Worm (Caenorhabditis elegans) whole organism, L1 larva: ENCODE results near the gene nex-2.

ENCODE experiments used
- C16A3.4 ChIP-seq: fragments of 150-350 bp; optimal IDR thresholded peaks from 2 replicates; lab custom pipeline; 2014; ENCODE audit warnings: missing biosample characterization, missing genetic modification characterization
- F16B12.6 ChIP-seq: fragments of 150-350 bp; optimal IDR thresholded peaks from 2 replicates; lab custom pipeline; 2014; ENCODE audit warnings: missing biosample characterization, missing genetic modification characterization
- aha-1 ChIP-seq: fragments of 150-350 bp; optimal IDR thresholded peaks from 2 replicates; lab custom pipeline; 2014; ENCODE audit warnings: missing biosample characterization, missing genetic modification characterization
- aly-2 ChIP-seq: fragments of 150-350 bp; optimal IDR thresholded peaks from 2 replicates; lab custom pipeline; 2014; ENCODE audit warnings: missing biosample characterization, missing genetic modification characterization
- blmp-1 ChIP-seq: fragments of 150-350 bp; optimal IDR thresholded peaks from 2 replicates; lab custom pipeline; 2014; ENCODE audit warnings: missing biosample characterization, missing genetic modification characterization
- ceh-8 ChIP-seq: fragments of 200-800 bp; sonication (Bioruptor generic); optimal IDR thresholded peaks from 2 replicates; lab custom pipeline; 2018; ENCODE audit warnings: mild to moderate bottlenecking, missing genetic modification characterization, moderate library complexity, missing compliant biosample characterization
- ceh-82 ChIP-seq, 3 experiments: fragments of 150-350 bp in 1 of 3; sonication (generic microtip) in 2 of 3; optimal IDR thresholded peaks; 2 replicates each; lab custom pipeline; 2014 to 2017; ENCODE audit warnings: missing biosample characterization in 3 of 3, missing genetic modification characterization in 3 of 3
- ces-1 ChIP-seq: fragments of 150-350 bp; optimal IDR thresholded peaks from 2 replicates; lab custom pipeline; 2014; ENCODE audit warnings: missing biosample characterization, missing genetic modification reagents, missing genetic modification characterization
- dpl-1 ChIP-seq, 3 experiments: fragments of 150-350 bp in 2 of 3; sonication (generic microtip) in 1 of 3; optimal IDR thresholded peaks; 2 replicates each; lab custom pipeline; 2014 to 2017; ENCODE audit warnings: missing biosample characterization in 3 of 3, missing genetic modification characterization in 3 of 3, missing genetic modification reagents in 3 of 3
- dsc-1 ChIP-seq: sonication (generic microtip); optimal IDR thresholded peaks from 2 replicates; lab custom pipeline; 2016; ENCODE audit warnings: mild to moderate bottlenecking, missing genetic modification characterization, missing compliant biosample characterization
- efl-1 ChIP-seq, 4 experiments: fragments of 150-350 bp; optimal IDR thresholded peaks in 3 of 4; peaks in 1 of 4; 1 replicate in 1 of 4; 2 replicates in 3 of 4; lab custom pipeline; 2014; ENCODE audit warnings: missing biosample characterization in 2 of 4, missing genetic modification characterization in 2 of 4, missing genetic modification reagents in 2 of 4
- egl-13 ChIP-seq: sonication (generic microtip); optimal IDR thresholded peaks from 2 replicates; lab custom pipeline; 2016; ENCODE audit warnings: missing genotype, missing genetic modification reagents, missing genetic modification characterization, missing compliant biosample characterization
- egl-27 ChIP-seq, 2 experiments: fragments of 150-350 bp in 1 of 2; sonication (generic microtip); optimal IDR thresholded peaks; 3 replicates each; lab custom pipeline; 2017 to 2018; ENCODE audit warnings: missing biosample characterization in 2 of 2, missing genetic modification characterization in 2 of 2, missing genetic modification reagents in 2 of 2
- ets-5 ChIP-seq: fragments of 200-800 bp; sonication (Bioruptor generic); IDR thresholded peaks from 2 replicates; pipeline ENCODE4 v1.3.6; 2022; ENCODE audit warnings: missing genetic modification characterization, missing compliant biosample characterization
- fkh-10 ChIP-seq: sonication (generic microtip); optimal IDR thresholded peaks from 2 replicates; lab custom pipeline; 2017; ENCODE audit warnings: missing biosample characterization, missing genetic modification reagents, missing genetic modification characterization
- fkh-4 ChIP-seq: sonication (generic microtip); optimal IDR thresholded peaks from 2 replicates; lab custom pipeline; 2016; ENCODE audit warnings: missing compliant biosample characterization, missing genetic modification characterization, borderline replicate concordance
- fkh-8 ChIP-seq: sonication (generic microtip); optimal IDR thresholded peaks from 2 replicates; lab custom pipeline; 2016; ENCODE audit warnings: mild to moderate bottlenecking, missing genetic modification characterization, missing compliant biosample characterization
- hlh-17 ChIP-seq: fragments of 200-800 bp; sonication (Bioruptor generic); optimal IDR thresholded peaks from 2 replicates; lab custom pipeline; 2018; ENCODE audit warnings: missing genetic modification characterization, mild to moderate bottlenecking, missing compliant biosample characterization, moderate library complexity, borderline replicate concordance
- irx-1 ChIP-seq: sonication (generic microtip); optimal IDR thresholded peaks from 2 replicates; lab custom pipeline; 2016; ENCODE audit warnings: missing genetic modification characterization, missing compliant biosample characterization
- isw-1 ChIP-seq: fragments of 200-800 bp; sonication (Bioruptor generic); IDR thresholded peaks from 2 replicates; pipeline ENCODE4 v1.3.6; 2022; ENCODE audit warnings: missing genetic modification characterization, missing compliant biosample characterization
- lin-13 ChIP-seq: fragments of 150-350 bp; optimal IDR thresholded peaks from 2 replicates; lab custom pipeline; 2014; ENCODE audit warnings: missing biosample characterization, missing genetic modification reagents, missing genetic modification characterization
- lin-14 ChIP-seq: fragments of 200-800 bp; sonication (Bioruptor generic); optimal IDR thresholded peaks from 2 replicates; lab custom pipeline; 2018; ENCODE audit warnings: mild to moderate bottlenecking, missing genetic modification characterization, moderate library complexity, missing compliant biosample characterization
- lin-15B ChIP-seq: fragments of 150-350 bp; sonication (generic microtip); optimal IDR thresholded peaks from 3 replicates; lab custom pipeline; 2014; ENCODE audit warnings: missing biosample characterization, missing genetic modification characterization
- lin-35 ChIP-seq, 2 experiments: fragments of 150-350 bp; optimal IDR thresholded peaks; 2 replicates each; lab custom pipeline; 2014; ENCODE audit warnings: missing biosample characterization in 2 of 2, missing genetic modification characterization in 2 of 2, missing genetic modification reagents in 2 of 2
- lir-3 ChIP-seq: sonication (generic microtip); optimal IDR thresholded peaks from 2 replicates; lab custom pipeline; 2016; ENCODE audit warnings: mild to moderate bottlenecking, missing genetic modification characterization, moderate library complexity, missing compliant biosample characterization; ENCODE audit not compliant: poor library complexity
- lsy-2 ChIP-seq, 2 experiments: fragments of 150-350 bp; optimal IDR thresholded peaks; 2 replicates each; lab custom pipeline; 2014; ENCODE audit warnings: missing biosample characterization in 2 of 2, missing genetic modification characterization in 2 of 2
- mab-9 ChIP-seq: fragments of 200-800 bp; sonication (Bioruptor generic); IDR thresholded peaks from 2 replicates; pipeline ENCODE4 v1.3.6; 2022; ENCODE audit warnings: missing genetic modification reagents, missing genetic modification characterization, missing compliant biosample characterization
- mdl-1 ChIP-seq, 2 experiments: fragments of 150-350 bp; optimal IDR thresholded peaks; 2 replicates each; lab custom pipeline; 2014 to 2017; ENCODE audit warnings: missing biosample characterization in 2 of 2, missing genetic modification characterization in 2 of 2, inconsistent platforms in 1 of 2
- mef-2 ChIP-seq: fragments of 150-350 bp; optimal IDR thresholded peaks from 2 replicates; lab custom pipeline; 2014; ENCODE audit warnings: missing biosample characterization, missing genetic modification characterization
- mep-1 ChIP-seq: fragments of 150-350 bp; optimal IDR thresholded peaks from 2 replicates; lab custom pipeline; 2014; ENCODE audit warnings: missing biosample characterization, missing genetic modification characterization
- nhr-19 ChIP-seq: fragments of 200-800 bp; sonication (Bioruptor generic); conservative IDR thresholded peaks from 2 replicates; pipeline ENCODE4 v1.3.6; 2022; ENCODE audit warnings: missing genetic modification characterization, missing compliant biosample characterization
- nhr-20 ChIP-seq: sonication (generic microtip); optimal IDR thresholded peaks from 2 replicates; lab custom pipeline; 2016; ENCODE audit warnings: mild to moderate bottlenecking, missing genetic modification characterization, missing compliant biosample characterization
- nhr-47 ChIP-seq: sonication (generic microtip); optimal IDR thresholded peaks from 2 replicates; lab custom pipeline; 2016; ENCODE audit warnings: mild to moderate bottlenecking, missing genetic modification characterization, moderate library complexity, missing compliant biosample characterization
- nhr-71 ChIP-seq: sonication (generic microtip); optimal IDR thresholded peaks from 2 replicates; lab custom pipeline; 2016; ENCODE audit warnings: mild to moderate bottlenecking, missing genetic modification characterization, moderate library complexity, missing compliant biosample characterization
- nhr-77 ChIP-seq: fragments of 150-350 bp; optimal IDR thresholded peaks from 2 replicates; lab custom pipeline; 2014; ENCODE audit warnings: missing biosample characterization, missing genetic modification characterization
- nhr-85 ChIP-seq: sonication (generic microtip); peaks from one replicate; lab custom pipeline; 2016; ENCODE audit warnings: missing genetic modification characterization, inconsistent platforms, missing compliant biosample characterization
- nhr-90 ChIP-seq: sonication (generic microtip); optimal IDR thresholded peaks from 2 replicates; lab custom pipeline; 2016; ENCODE audit warnings: mild to moderate bottlenecking, missing genetic modification characterization, missing compliant biosample characterization; ENCODE audit not compliant: poor library complexity
- pax-3 ChIP-seq: fragments of 200-800 bp; sonication (Bioruptor generic); optimal IDR thresholded peaks from 2 replicates; lab custom pipeline; 2018; ENCODE audit warnings: mild to moderate bottlenecking, missing genetic modification characterization, moderate library complexity, missing compliant biosample characterization
- rnt-1 ChIP-seq: sonication (generic microtip); optimal IDR thresholded peaks from 2 replicates; lab custom pipeline; 2016; ENCODE audit warnings: mild to moderate bottlenecking, missing genetic modification characterization, moderate library complexity, missing compliant biosample characterization
- skn-1 ChIP-seq: fragments of 150-350 bp; optimal IDR thresholded peaks from 2 replicates; lab custom pipeline; 2014; ENCODE audit warnings: missing biosample characterization, missing genetic modification characterization
- snpc-4 ChIP-seq: fragments of 150-350 bp; optimal IDR thresholded peaks from 2 replicates; lab custom pipeline; 2014; ENCODE audit warnings: missing biosample characterization, missing genetic modification characterization
- snu-23 ChIP-seq: sonication (generic microtip); optimal IDR thresholded peaks from 2 replicates; lab custom pipeline; 2016; ENCODE audit warnings: missing genetic modification characterization, missing compliant biosample characterization
- swsn-7 ChIP-seq: sonication (generic microtip); optimal IDR thresholded peaks from 2 replicates; lab custom pipeline; 2016; ENCODE audit warnings: missing genetic modification characterization, missing compliant biosample characterization
- tbx-2 ChIP-seq: sonication (generic microtip); optimal IDR thresholded peaks from 2 replicates; lab custom pipeline; 2016; ENCODE audit warnings: missing genetic modification characterization, missing compliant biosample characterization
- unc-86 ChIP-seq: sonication (generic microtip); optimal IDR thresholded peaks from 2 replicates; lab custom pipeline; 2016; ENCODE audit warnings: missing genetic modification characterization, missing compliant biosample characterization
- unc-98 ChIP-seq: fragments of 200-800 bp; sonication (Bioruptor generic); IDR thresholded peaks from 2 replicates; pipeline ENCODE4 v1.3.6; 2022; ENCODE audit warnings: missing genetic modification characterization, missing compliant biosample characterization
- xbp-1 ChIP-seq: sonication (generic microtip); optimal IDR thresholded peaks from 2 replicates; lab custom pipeline; 2016; ENCODE audit warnings: missing genetic modification characterization, missing compliant biosample characterization
- ztf-11 ChIP-seq, 2 experiments: sonication (generic microtip); optimal IDR thresholded peaks; 2 replicates each; lab custom pipeline; 2016 to 2017; ENCODE audit warnings: missing genetic modification characterization in 2 of 2, missing biosample characterization in 1 of 2, missing compliant biosample characterization in 1 of 2

Gene nex-2

DNA sequence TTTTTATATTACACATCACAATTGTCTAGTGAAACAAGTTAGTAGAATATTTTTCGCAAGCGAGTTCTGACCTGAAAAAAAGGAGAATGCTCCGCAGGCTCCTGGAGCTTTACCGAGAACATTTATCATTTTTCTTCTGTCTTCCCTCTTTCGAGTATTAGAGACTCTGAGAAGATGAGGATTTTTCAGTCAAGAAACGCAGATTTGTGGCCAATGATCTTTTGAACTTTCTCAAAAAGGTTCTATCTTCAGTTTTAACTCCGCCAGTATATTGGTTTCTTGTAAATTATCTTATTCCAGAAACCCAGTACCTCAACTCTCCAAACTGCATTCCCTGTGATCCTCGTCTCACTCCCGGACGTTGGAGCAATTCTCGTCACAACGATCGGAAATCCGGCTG is 44.6 kb downstream of the nex-2 start, which contains the start of gene K10G9.2:
Gene K10G9.2 (plus strand): TSS at position 301 of the 400 bp plus-strand sequence.
- no peak for TF ChIP-seq pax-3 (tag; lab: Kevin White, UChicago)
- TF ChIP-seq blmp-1 (tag; lab: Kevin White, UChicago) = no peak
- no peak for TF ChIP-seq nhr-47 (tag; lab: Kevin White, UChicago)
- TF ChIP-seq unc-98 (GFP tag; lab: Robert Waterston, UW) = no peak
- TF ChIP-seq mef-2 = no peak
- TF ChIP-seq ets-5 (GFP tag; lab: Robert Waterston, UW) = no peak
- no peak for TF ChIP-seq isw-1 (GFP tag; lab: Robert Waterston, UW)
- no peak for TF ChIP-seq nhr-85 (tag; lab: Kevin White, UChicago)
- no peak for TF ChIP-seq irx-1 (tag; lab: Kevin White, UChicago)

ce11 chrIII:10284214-10284613 is 46.0 kb downstream of the nex-2 start:
- TF ChIP-seq lsy-2 (tag; optimal IDR thresholded peaks at IDR 0.05; lab: Kevin White, UChicago) = peak; percentile 48 to 65
- TF ChIP-seq hlh-17 = no peak
- TF ChIP-seq nhr-77 (tag; lab: Kevin White, UChicago) = no peak
- peak; percentile 80 for TF ChIP-seq nhr-71 (tag; lab: Kevin White, UChicago)
- peak; percentile 36 for TF ChIP-seq lir-3 (tag; lab: Kevin White, UChicago)
- no peak for TF ChIP-seq fkh-4 (tag; lab: Kevin White, UChicago)
- 0 out of 2 replicates have a peak, but pooled peaks have one; percentile 29 for TF ChIP-seq nhr-19 (GFP tag; lab: Robert Waterston, UW)
- peak; percentile 98 for TF ChIP-seq lin-14 (GFP tag; lab: Kevin White, UChicago)
- peak; percentile 13 for TF ChIP-seq ceh-8 (GFP tag; lab: Kevin White, UChicago)
- TF ChIP-seq swsn-7 (tag; lab: Kevin White, UChicago) = peak; percentile 69
- TF ChIP-seq tbx-2 (tag; lab: Kevin White, UChicago) = peak; percentile 68
- peak; percentile 49 for TF ChIP-seq xbp-1 (tag; lab: Kevin White, UChicago)
- TF ChIP-seq mef-2 = peak; percentile 8
- TF ChIP-seq dsc-1 (tag; lab: Kevin White, UChicago) = peak; percentile 77
- TF ChIP-seq ceh-82 (tag; optimal IDR thresholded peaks at IDR 0.05; lab: Kevin White, UChicago) = peak; percentile 47 to 58 (median 56)
- TF ChIP-seq snpc-4 (tag; lab: Kevin White, UChicago) = peak; percentile 16
- no peak for TF ChIP-seq lin-15B (tag; lab: Kevin White, UChicago)
- TF ChIP-seq mab-9 = peak; percentile 25; the same call in 1 of the 2 replicates
- peak in 1 of 2 experiments; percentile 22 for TF ChIP-seq egl-27 (tag; optimal IDR thresholded peaks at IDR 0.05; lab: Kevin White, UChicago)
- peak; percentile 13 for TF ChIP-seq mep-1 (tag; lab: Kevin White, UChicago)
- TF ChIP-seq C16A3.4 (tag; lab: Kevin White, UChicago) = no peak
- peak in 1 of 2 experiments; percentile 29 for TF ChIP-seq lin-35 (GFP tag; optimal IDR thresholded peaks at IDR 0.05; lab: Kevin White, UChicago)
- TF ChIP-seq skn-1 (tag; lab: Kevin White, UChicago) = no peak
- TF ChIP-seq egl-13 (tag; lab: Kevin White, UChicago) = peak; percentile 69
- TF ChIP-seq pax-3 (tag; lab: Kevin White, UChicago) = peak; percentile 53
- peak in 2 of 3 experiments; percentile 25 to 33 for TF ChIP-seq dpl-1 (GFP tag; optimal IDR thresholded peaks at IDR 0.05; lab: Kevin White, UChicago)
- peak; percentile 37 for TF ChIP-seq snu-23
- no peak for TF ChIP-seq nhr-90
- TF ChIP-seq fkh-10 = peak; percentile 82
- TF ChIP-seq aha-1 (tag; lab: Kevin White, UChicago) = no peak
- peak; percentile 91 for TF ChIP-seq fkh-8 (tag; lab: Kevin White, UChicago)
- peak; percentile 73 for TF ChIP-seq nhr-47 (tag; lab: Kevin White, UChicago)
- TF ChIP-seq lin-13 (GFP tag; lab: Kevin White, UChicago) = no peak
- TF ChIP-seq F16B12.6 (tag; lab: Kevin White, UChicago) = peak; percentile 4
- TF ChIP-seq isw-1 (GFP tag; lab: Robert Waterston, UW) = peak; percentile 69
- no peak for TF ChIP-seq ets-5 (GFP tag; lab: Robert Waterston, UW)
- no peak for TF ChIP-seq ztf-11 (tag; optimal IDR thresholded peaks at IDR 0.05; lab: Kevin White, UChicago)
- peak in 1 of 2 experiments; percentile 39 for TF ChIP-seq mdl-1 (tag; optimal IDR thresholded peaks at IDR 0.05; lab: Kevin White, UChicago)
- peak; percentile 28 for TF ChIP-seq rnt-1 (tag; lab: Kevin White, UChicago)
- TF ChIP-seq ces-1 (GFP tag; lab: Kevin White, UChicago) = peak; percentile 24
- peak; percentile 82 for TF ChIP-seq unc-86 (tag; lab: Kevin White, UChicago)
- no peak for TF ChIP-seq irx-1 (tag; lab: Kevin White, UChicago)
- peak; percentile 43 to 45 for TF ChIP-seq efl-1 (optimal IDR thresholded peaks at IDR 0.05; lab: Kevin White, UChicago)
- peak in 1 of 2 experiments; percentile 35 for TF ChIP-seq efl-1 (GFP tag; optimal IDR thresholded peaks at IDR 0.05 in 1 of 2; lab: Kevin White, UChicago)
- TF ChIP-seq nhr-20 (tag; lab: Kevin White, UChicago) = peak; percentile 11
- no peak for TF ChIP-seq aly-2 (tag; lab: Kevin White, UChicago)
- TF ChIP-seq, all 84 proteins: peak for 32
